Worm (Caenorhabditis elegans) whole organism, young adult: ENCODE data around the gene mlh-1.
A peak's percentile ranks its signal among the peaks of the same experiment; 100 is the strongest.

Experiments
- B0261.1 ChIP-seq: sonication (generic microtip); optimal IDR thresholded peaks from 2 replicates; lab custom pipeline; 2016; ENCODE audit warnings: mild to moderate bottlenecking, missing genetic modification characterization, moderate library complexity, missing compliant biosample characterization
- C06A6.2 ChIP-seq: fragments of 200-800 bp; sonication (Bioruptor generic); conservative IDR thresholded peaks from 2 replicates; pipeline ENCODE4 v1.3.6; 2022; ENCODE audit warnings: missing genetic modification characterization, missing compliant biosample characterization
- F22D6.2 ChIP-seq: sonication (generic microtip); optimal IDR thresholded peaks from 2 replicates; lab custom pipeline; 2016; ENCODE audit warnings: mild to moderate bottlenecking, missing genetic modification characterization, missing compliant biosample characterization
- F23B12.7 ChIP-seq: sonication (generic microtip); optimal IDR thresholded peaks from 2 replicates; lab custom pipeline; 2017; ENCODE audit warnings: missing genetic modification characterization, mild to moderate bottlenecking, missing compliant biosample characterization, antibody characterized with exemption, moderate library complexity; ENCODE audit not compliant: insufficient read depth
- F33H1.4 ChIP-seq: fragments of 200-800 bp; sonication (Bioruptor generic); IDR thresholded peaks from 2 replicates; pipeline ENCODE4 v1.3.6; 2022; ENCODE audit warnings: missing genetic modification reagents, missing genetic modification characterization, missing compliant biosample characterization
- F39B2.1 ChIP-seq: fragments of 200-800 bp; sonication (Bioruptor generic); IDR thresholded peaks from 2 replicates; pipeline ENCODE4 v1.3.6; 2022; ENCODE audit warnings: missing genetic modification reagents, missing genetic modification characterization, missing compliant biosample characterization
- F49E8.2 ChIP-seq: sonication (generic microtip); optimal IDR thresholded peaks from 3 replicates; lab custom pipeline; 2017; ENCODE audit warnings: missing genetic modification characterization, mild to moderate bottlenecking, missing compliant biosample characterization, antibody characterized with exemption, moderate library complexity; ENCODE audit not compliant: insufficient read depth
- F55B11.4 ChIP-seq: sonication (generic microtip); optimal IDR thresholded peaks from 2 replicates; lab custom pipeline; 2016; ENCODE audit warnings: missing compliant biosample characterization, missing genetic modification characterization, borderline replicate concordance; ENCODE audit not compliant: insufficient read depth
- F57A8.1 ChIP-seq: fragments of 200-800 bp; sonication (Bioruptor generic); optimal IDR thresholded peaks from 2 replicates; lab custom pipeline; 2018; ENCODE audit warnings: mild to moderate bottlenecking, missing genetic modification characterization, moderate library complexity, missing compliant biosample characterization
- K11D2.4 ChIP-seq: fragments of 200-800 bp; sonication (Bioruptor generic); IDR thresholded peaks from 2 replicates; pipeline ENCODE4 v1.3.6; 2022; ENCODE audit warnings: missing genetic modification reagents, missing genetic modification characterization, missing compliant biosample characterization
- T07F8.4 ChIP-seq: sonication (generic microtip); optimal IDR thresholded peaks from 2 replicates; lab custom pipeline; 2016; ENCODE audit warnings: mild to moderate bottlenecking, missing genetic modification characterization, moderate library complexity, missing compliant biosample characterization
- T26A5.8 ChIP-seq: sonication (generic microtip); optimal IDR thresholded peaks from 2 replicates; lab custom pipeline; 2016; ENCODE audit warnings: missing genetic modification characterization, missing compliant biosample characterization
- Y53G8AR.9 ChIP-seq: fragments of 200-800 bp; sonication (Bioruptor generic); conservative IDR thresholded peaks from 2 replicates; pipeline ENCODE4 v1.3.6; 2022; ENCODE audit warnings: missing genetic modification reagents, missing genetic modification characterization, missing compliant biosample characterization
- Y79H2A.3 ChIP-seq: fragments of 200-800 bp; sonication (Bioruptor generic); conservative IDR thresholded peaks from 2 replicates; pipeline ENCODE4 v1.3.6; 2022; ENCODE audit warnings: missing genetic modification reagents, missing genetic modification characterization, missing compliant biosample characterization
- atf-7 ChIP-seq: sonication (generic microtip); optimal IDR thresholded peaks from 2 replicates; lab custom pipeline; 2017; ENCODE audit warnings: mild to moderate bottlenecking, missing genetic modification characterization, missing compliant biosample characterization
- attf-3 ChIP-seq: fragments of 200-800 bp; sonication (Bioruptor generic); conservative IDR thresholded peaks from 2 replicates; pipeline ENCODE4 v1.3.6; 2022; ENCODE audit warnings: missing genetic modification reagents, missing genetic modification characterization, missing compliant biosample characterization
- attf-6 ChIP-seq: fragments of 200-800 bp; sonication (Bioruptor generic); IDR thresholded peaks from 2 replicates; pipeline ENCODE4 v1.3.6; 2022; ENCODE audit warnings: missing genetic modification reagents, missing genetic modification characterization, missing compliant biosample characterization
- cebp-1 ChIP-seq, 2 experiments: fragments of 200-800 bp in 1 of 2; sonication (Bioruptor generic) in 1 of 2; sonication (generic microtip) in 1 of 2; IDR thresholded peaks in 1 of 2; optimal IDR thresholded peaks in 1 of 2; 2 replicates each; pipeline versions ENCODE4 v1.3.6 to Lab custom; 2017 to 2022; ENCODE audit warnings: missing compliant biosample characterization in 2 of 2, missing genetic modification characterization in 2 of 2, mild to moderate bottlenecking in 1 of 2, missing genetic modification reagents in 1 of 2, moderate library complexity in 1 of 2
- ceh-100 ChIP-seq: fragments of 200-800 bp; sonication (Bioruptor generic); IDR thresholded peaks from 2 replicates; pipeline ENCODE4 v1.3.6; 2022; ENCODE audit warnings: missing genetic modification reagents, missing genetic modification characterization, missing compliant biosample characterization
- ceh-58 ChIP-seq: fragments of 200-800 bp; sonication (Bioruptor generic); IDR thresholded peaks from 2 replicates; pipeline ENCODE4 v1.3.6; 2022; ENCODE audit warnings: missing genetic modification characterization, missing compliant biosample characterization
- ceh-79 ChIP-seq: sonication (generic microtip); optimal IDR thresholded peaks from 2 replicates; lab custom pipeline; 2017; ENCODE audit warnings: mild to moderate bottlenecking, missing genetic modification characterization, missing compliant biosample characterization
- chd-7 ChIP-seq: sonication (generic microtip); optimal IDR thresholded peaks from 2 replicates; lab custom pipeline; 2016; ENCODE audit warnings: mild to moderate bottlenecking, missing genetic modification characterization, moderate library complexity, missing compliant biosample characterization
- dpl-1 ChIP-seq: fragments of 150-350 bp; optimal IDR thresholded peaks from 2 replicates; lab custom pipeline; 2014; ENCODE audit warnings: missing biosample characterization, missing genetic modification reagents, missing genetic modification characterization
- efl-1 ChIP-seq: fragments of 150-350 bp; optimal IDR thresholded peaks from 2 replicates; lab custom pipeline; 2014; ENCODE audit warnings: missing biosample characterization, missing genetic modification reagents, missing genetic modification characterization
- egl-18 ChIP-seq: fragments of 200-800 bp; sonication (Bioruptor generic); IDR thresholded peaks from 2 replicates; pipeline ENCODE4 v1.3.6; 2022; ENCODE audit warnings: missing genetic modification reagents, missing genetic modification characterization, missing compliant biosample characterization
- egl-44 ChIP-seq: fragments of 200-800 bp; sonication (Bioruptor generic); IDR thresholded peaks from 2 replicates; pipeline ENCODE4 v1.3.6; 2022; ENCODE audit warnings: missing genetic modification reagents, missing genetic modification characterization, missing compliant biosample characterization
- fkh-3 ChIP-seq: sonication (generic microtip); optimal IDR thresholded peaks from 2 replicates; lab custom pipeline; 2016; ENCODE audit warnings: mild to moderate bottlenecking, missing genetic modification characterization, missing compliant biosample characterization
- hlh-12 ChIP-seq: sonication (generic microtip); optimal IDR thresholded peaks from 2 replicates; lab custom pipeline; 2016; ENCODE audit warnings: missing genetic modification characterization, missing compliant biosample characterization
- hmg-1.2 ChIP-seq: fragments of 200-800 bp; sonication (Bioruptor generic); IDR thresholded peaks from 2 replicates; pipeline ENCODE4 v1.3.6; 2022; ENCODE audit warnings: missing genetic modification reagents, missing genetic modification characterization, missing compliant biosample characterization
- let-526 ChIP-seq: fragments of 200-800 bp; sonication (Bioruptor generic); IDR thresholded peaks from 2 replicates; pipeline ENCODE4 v1.3.6; 2022; ENCODE audit warnings: missing genetic modification reagents, missing genetic modification characterization, missing compliant biosample characterization
- let-607 ChIP-seq, 2 experiments: fragments of 200-800 bp in 1 of 2; sonication (Bioruptor generic) in 1 of 2; sonication (generic microtip) in 1 of 2; optimal IDR thresholded peaks; 2 replicates each; lab custom pipeline; 2016 to 2018; ENCODE audit warnings: mild to moderate bottlenecking in 2 of 2, missing compliant biosample characterization in 2 of 2, missing genetic modification characterization in 2 of 2, moderate library complexity in 2 of 2, missing genotype in 1 of 2
- lin-54 ChIP-seq: fragments of 200-800 bp; sonication (Bioruptor generic); optimal IDR thresholded peaks from 2 replicates; lab custom pipeline; 2018; ENCODE audit warnings: mild to moderate bottlenecking, missing genetic modification characterization, missing compliant biosample characterization
- madf-8 ChIP-seq: fragments of 200-800 bp; sonication (Bioruptor generic); conservative IDR thresholded peaks from 2 replicates; pipeline ENCODE4 v1.3.6; 2022; ENCODE audit warnings: missing genetic modification reagents, missing genetic modification characterization, missing compliant biosample characterization
- mcd-1 ChIP-seq: fragments of 200-800 bp; sonication (Bioruptor generic); IDR thresholded peaks from 2 replicates; pipeline ENCODE4 v1.3.6; 2022; ENCODE audit warnings: missing genetic modification reagents, missing genetic modification characterization, missing compliant biosample characterization
- nfyb-1 ChIP-seq: fragments of 200-800 bp; sonication (Bioruptor generic); IDR thresholded peaks from 2 replicates; pipeline ENCODE4 v1.3.6; 2022; ENCODE audit warnings: missing genetic modification reagents, missing genetic modification characterization, missing compliant biosample characterization
- nhr-120 ChIP-seq: fragments of 200-800 bp; sonication (Bioruptor generic); IDR thresholded peaks from 2 replicates; pipeline ENCODE4 v1.3.6; 2022; ENCODE audit warnings: missing genetic modification characterization, missing compliant biosample characterization
- nhr-179 ChIP-seq: sonication (generic microtip); optimal IDR thresholded peaks from 2 replicates; lab custom pipeline; 2016; ENCODE audit warnings: mild to moderate bottlenecking, missing genetic modification characterization, missing compliant biosample characterization
- nhr-80 ChIP-seq: sonication (generic microtip); optimal IDR thresholded peaks from 2 replicates; lab custom pipeline; 2016; ENCODE audit warnings: missing genetic modification characterization, missing compliant biosample characterization
- pha-4 ChIP-seq: fragments of 150-350 bp; sonication (generic microtip); optimal IDR thresholded peaks from 2 replicates; lab custom pipeline; 2014; ENCODE audit warnings: missing biosample characterization, missing genetic modification reagents, missing genetic modification characterization
- rec-8 ChIP-seq, 2 experiments: sonication (generic microtip); optimal IDR thresholded peaks; 2 replicates each; lab custom pipeline; 2016; ENCODE audit warnings: mild to moderate bottlenecking in 2 of 2, missing genetic modification characterization in 2 of 2, missing genetic modification reagents in 2 of 2, missing genotype in 2 of 2, missing biosample characterization in 1 of 2, missing compliant biosample characterization in 1 of 2, moderate library complexity in 1 of 2
- repo-1 ChIP-seq: sonication (generic microtip); optimal IDR thresholded peaks from 2 replicates; lab custom pipeline; 2017; ENCODE audit warnings: mild to moderate bottlenecking, missing genetic modification characterization, missing compliant biosample characterization
- sdz-38 ChIP-seq: sonication (generic microtip); optimal IDR thresholded peaks from 2 replicates; lab custom pipeline; 2016; ENCODE audit warnings: missing genotype, missing genetic modification characterization, missing compliant biosample characterization
- tbp1 ChIP-seq: fragments of 200-800 bp; sonication (Bioruptor generic); optimal IDR thresholded peaks from 2 replicates; lab custom pipeline; 2018; ENCODE audit warnings: mild to moderate bottlenecking, missing genetic modification characterization, missing compliant biosample characterization
- unc-130 ChIP-seq: sonication (generic microtip); optimal IDR thresholded peaks from 2 replicates; lab custom pipeline; 2016; ENCODE audit warnings: missing genetic modification reagents, missing genetic modification characterization, missing compliant biosample characterization
- unc-62 ChIP-seq: fragments of 150-350 bp; optimal IDR thresholded peaks from 2 replicates; lab custom pipeline; 2014; ENCODE audit warnings: missing biosample characterization, missing genetic modification reagents, missing genetic modification characterization
- xnd-1 ChIP-seq: sonication (generic microtip); optimal IDR thresholded peaks from 2 replicates; lab custom pipeline; 2016; ENCODE audit warnings: missing genotype, missing genetic modification reagents, missing genetic modification characterization, missing compliant biosample characterization
- ztf-25 ChIP-seq: fragments of 200-800 bp; sonication (Bioruptor generic); IDR thresholded peaks from 2 replicates; pipeline ENCODE4 v1.3.6; 2022; ENCODE audit warnings: missing genetic modification reagents, missing genetic modification characterization, missing compliant biosample characterization
- ztf-3 ChIP-seq: fragments of 200-800 bp; sonication (Bioruptor generic); optimal IDR thresholded peaks from 2 replicates; lab custom pipeline; 2018; ENCODE audit warnings: mild to moderate bottlenecking, missing genetic modification characterization, missing compliant biosample characterization
- ztf-6 ChIP-seq: fragments of 200-800 bp; sonication (Bioruptor generic); IDR thresholded peaks from 2 replicates; pipeline ENCODE4 v1.3.6; 2022; ENCODE audit warnings: missing genetic modification reagents, missing genetic modification characterization, missing compliant biosample characterization

The mlh-1 gene

DNA sequence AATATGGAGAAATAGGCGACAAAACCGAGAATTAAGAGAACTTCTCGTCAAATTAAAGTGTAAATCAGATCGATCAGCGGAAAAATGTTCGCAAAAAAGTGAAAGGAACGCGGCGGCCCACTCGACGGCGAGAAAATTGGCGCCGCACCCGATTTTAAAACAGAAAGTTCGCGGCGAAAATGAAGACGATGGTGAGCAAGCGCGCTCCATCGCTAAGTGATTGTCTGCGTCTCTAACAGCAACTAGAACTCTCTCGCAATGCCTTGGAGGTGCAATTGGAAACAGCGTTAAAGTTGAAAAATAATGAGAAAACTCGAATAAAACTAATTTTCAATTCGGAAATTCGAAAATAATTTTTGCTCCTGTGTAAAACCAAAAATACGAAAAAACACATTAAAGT is 15.6 kb upstream of the mlh-1 start (continued):
- no peak for TF ChIP-seq K11D2.4 (GFP tag; lab: Robert Waterston, UW)
- TF ChIP-seq atf-7 = no peak
- TF ChIP-seq F39B2.1 (GFP tag; lab: Robert Waterston, UW) = no peak
- no peak for TF ChIP-seq ceh-79 (tag; lab: Kevin White, UChicago)
- TF ChIP-seq F57A8.1 = no peak
- no peak for TF ChIP-seq T26A5.8 (tag; lab: Kevin White, UChicago)
- TF ChIP-seq efl-1 (GFP tag; lab: Kevin White, UChicago) = peak; percentile 86
- peak; percentile 45 for TF ChIP-seq tbp1 (GFP tag; lab: Kevin White, UChicago)
- no peak for TF ChIP-seq unc-62 (GFP tag; lab: Kevin White, UChicago)
- no peak for TF ChIP-seq rec-8 (tag; optimal IDR thresholded peaks at IDR 0.05; lab: Kevin White, UChicago)
- no peak for TF ChIP-seq Y53G8AR.9 (GFP tag; lab: Robert Waterston, UW)
- no peak for TF ChIP-seq attf-6 (GFP tag; lab: Robert Waterston, UW)
- peak; percentile 6 for TF ChIP-seq F23B12.7 (tag; lab: Kevin White, UChicago)
- TF ChIP-seq attf-3 = no peak
- TF ChIP-seq nhr-179 = no peak
- TF ChIP-seq hmg-1.2 (GFP tag; lab: Robert Waterston, UW) = peak; percentile 97
- TF ChIP-seq nfyb-1 (GFP tag; lab: Robert Waterston, UW) = peak; percentile 71
- peak; percentile 83 for TF ChIP-seq madf-8 (GFP tag; lab: Robert Waterston, UW)
- TF ChIP-seq ceh-58 (GFP tag; lab: Robert Waterston, UW) = no peak
- peak; percentile 70 for TF ChIP-seq xnd-1
- TF ChIP-seq Y79H2A.3 = no peak
- no peak for TF ChIP-seq unc-130 (GFP tag; lab: Kevin White, UChicago)
- no peak for TF ChIP-seq nhr-80
- TF ChIP-seq ceh-100 (GFP tag; lab: Robert Waterston, UW) = peak; percentile 21; the same call in 1 of the 2 replicates
- TF ChIP-seq fkh-3 = no peak
- TF ChIP-seq egl-18 (GFP tag; lab: Robert Waterston, UW) = no peak
- TF ChIP-seq egl-44 = no peak
- no peak for TF ChIP-seq F22D6.2
- TF ChIP-seq sdz-38 (tag; lab: Kevin White, UChicago) = no peak
- no peak for TF ChIP-seq hlh-12 (tag; lab: Kevin White, UChicago)
- TF ChIP-seq lin-54 = peak; percentile 63
- no peak for TF ChIP-seq repo-1 (tag; lab: Kevin White, UChicago)
- no peak for TF ChIP-seq chd-7 (tag; lab: Kevin White, UChicago)

DNA sequence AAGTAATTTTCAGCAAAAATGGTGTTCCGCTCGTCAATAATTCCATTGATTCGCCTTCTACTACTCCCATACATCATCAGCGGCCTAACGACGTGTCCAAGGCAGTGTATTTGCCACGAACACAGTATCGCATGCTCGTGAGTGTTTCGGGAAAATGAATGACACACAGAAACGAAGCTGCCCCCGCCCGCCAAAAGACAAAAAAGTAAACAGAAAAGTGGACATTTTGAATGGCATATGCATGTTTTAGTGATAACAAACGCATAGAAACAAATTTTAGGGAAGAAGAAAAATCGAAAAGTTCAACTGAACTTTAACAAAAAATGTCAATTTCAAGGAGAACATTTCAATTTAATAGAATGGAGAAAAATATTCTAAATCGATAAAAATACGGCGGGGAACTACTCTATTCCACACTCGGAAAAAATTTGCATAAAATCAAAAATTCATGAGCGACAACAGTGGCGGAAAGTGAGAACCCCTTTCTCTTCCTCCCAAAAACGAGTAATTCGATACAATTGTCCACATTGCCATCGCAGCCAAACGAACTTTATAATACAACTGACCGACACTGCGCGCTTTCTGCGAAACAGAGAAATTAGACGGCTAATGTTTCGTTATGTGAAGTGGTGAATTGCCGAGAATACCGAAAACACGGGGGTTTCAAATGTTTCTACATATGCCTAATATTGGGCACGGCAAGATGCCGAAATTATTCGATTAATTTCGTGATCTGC is 14.3 kb upstream of the mlh-1 start:
- TF ChIP-seq F33H1.4 (GFP tag; lab: Robert Waterston, UW) (no peak), tbp1 (GFP tag; lab: Kevin White, UChicago) (peak; percentile 16), pha-4 (tag; lab: Kevin White, UChicago) (peak; percentile 36), nhr-120 (GFP tag; lab: Robert Waterston, UW) (no peak), ztf-6 (no peak), cebp-1 (GFP tag; IDR thresholded peaks at IDR 0.05; lab: Robert Waterston, UW) (no peak), cebp-1 (tag; optimal IDR thresholded peaks at IDR 0.05; lab: Kevin White, UChicago) (peak; percentile 33), C06A6.2 (GFP tag; lab: Robert Waterston, UW) (no peak), F49E8.2 (no peak), ztf-3 (GFP tag; lab: Kevin White, UChicago) (no peak), atf-7 (no peak), let-526 (GFP tag; lab: Robert Waterston, UW) (no peak), dpl-1 (GFP tag; lab: Kevin White, UChicago) (no peak), mcd-1 (GFP tag; lab: Robert Waterston, UW) (no peak), B0261.1 (tag; lab: Kevin White, UChicago) (no peak), let-607 (tag; optimal IDR thresholded peaks at IDR 0.05; lab: Kevin White, UChicago) (peak; percentile 87 to 94), T07F8.4 (tag; lab: Kevin White, UChicago) (no peak), F55B11.4 (no peak), ztf-25 (GFP tag; lab: Robert Waterston, UW) (no peak)
